Fruit fly (Drosophila melanogaster) whole organism, embryonic: ENCODE data around the gene MED15.

ENCODE experiments used
- Abd-B ChIP-seq: fragments of 200-800 bp; sonication (Bioruptor generic); optimal IDR thresholded peaks from 2 replicates; lab custom pipeline; 2018; ENCODE audit warnings: missing biosample characterization, mild to moderate bottlenecking, missing genetic modification characterization, moderate library complexity
- Ada2b ChIP-seq: fragments of 200-800 bp; sonication (Bioruptor generic); IDR thresholded peaks from 2 replicates; pipeline ENCODE4 v1.3.6; 2022; ENCODE audit warnings: missing biosample characterization, missing genetic modification characterization
- CG10543 ChIP-seq: fragments of 200-800 bp; sonication (Bioruptor generic); optimal IDR thresholded peaks from 3 replicates; lab custom pipeline; 2017; ENCODE audit warnings: missing biosample characterization, mild to moderate bottlenecking, missing genetic modification characterization, moderate library complexity
- CG10959 ChIP-seq: fragments of 200-800 bp; sonication (Bioruptor generic); IDR thresholded peaks from 2 replicates; pipeline ENCODE4 v1.3.6; 2022; ENCODE audit warnings: missing biosample characterization, missing genetic modification characterization
- CG13123 ChIP-seq: fragments of 200-800 bp; sonication (Bioruptor generic); optimal IDR thresholded peaks from 2 replicates; lab custom pipeline; 2016; ENCODE audit warnings: missing biosample characterization, missing genetic modification characterization
- CG13624 ChIP-seq: fragments of 200-800 bp; sonication (Bioruptor generic); optimal IDR thresholded peaks from 2 replicates; lab custom pipeline; 2016; ENCODE audit warnings: missing biosample characterization, missing genetic modification characterization
- CG14667 ChIP-seq: fragments of 200-800 bp; sonication (Bioruptor generic); IDR thresholded peaks from 2 replicates; pipeline ENCODE4 v1.3.6; 2022; ENCODE audit warnings: missing biosample characterization, missing genetic modification characterization
- CG15514 ChIP-seq: fragments of 200-800 bp; sonication (Bioruptor generic); optimal IDR thresholded peaks from 3 replicates; lab custom pipeline; 2017; ENCODE audit warnings: missing biosample characterization, missing genetic modification characterization, mild to moderate bottlenecking, moderate library complexity, missing genetic modification reagents
- CG16779 ChIP-seq: fragments of 200-800 bp; sonication (Bioruptor generic); IDR thresholded peaks from 2 replicates; pipeline ENCODE4 v1.3.6; 2022; ENCODE audit warnings: missing biosample characterization, missing genetic modification characterization
- CG1792 ChIP-seq: fragments of 200-800 bp; sonication (Bioruptor generic); optimal IDR thresholded peaks from 2 replicates; lab custom pipeline; 2016; ENCODE audit warnings: missing biosample characterization, missing genetic modification characterization
- CG18619 ChIP-seq: fragments of 200-800 bp; sonication (Bioruptor generic); optimal IDR thresholded peaks from 3 replicates; lab custom pipeline; 2017; ENCODE audit warnings: missing biosample characterization, mild to moderate bottlenecking, missing genetic modification characterization
- CG31365 ChIP-seq: fragments of 200-800 bp; sonication (Bioruptor generic); optimal IDR thresholded peaks from 2 replicates; lab custom pipeline; 2018; ENCODE audit warnings: missing biosample characterization, mild to moderate bottlenecking, missing genetic modification characterization
- CG32532 ChIP-seq: fragments of 200-800 bp; sonication (Bioruptor generic); IDR thresholded peaks from 2 replicates; pipeline ENCODE4 v1.3.6; 2022; ENCODE audit warnings: missing biosample characterization, missing genetic modification characterization
- CG4820 ChIP-seq: fragments of 200-800 bp; sonication (Bioruptor generic); optimal IDR thresholded peaks from 3 replicates; lab custom pipeline; 2016; ENCODE audit warnings: missing biosample characterization, missing genetic modification characterization
- CG6175 ChIP-seq: fragments of 200-800 bp; sonication (Bioruptor generic); IDR thresholded peaks from 3 replicates; pipeline ENCODE4 v1.3.6; 2022; ENCODE audit warnings: missing biosample characterization, missing genetic modification characterization
- CG8388 ChIP-seq: fragments of 200-800 bp; sonication (Bioruptor generic); optimal IDR thresholded peaks from 2 replicates; lab custom pipeline; 2019; ENCODE audit warnings: missing biosample characterization, mild to moderate bottlenecking, missing genetic modification characterization, moderate library complexity
- CrebB ChIP-seq: fragments of 200-800 bp; sonication (Bioruptor generic); optimal IDR thresholded peaks from 3 replicates; lab custom pipeline; 2018; ENCODE audit warnings: missing biosample characterization, mild to moderate bottlenecking, missing genetic modification characterization
- D19B ChIP-seq: fragments of 200-800 bp; sonication (Bioruptor generic); optimal IDR thresholded peaks from 2 replicates; lab custom pipeline; 2017; ENCODE audit warnings: missing biosample characterization, mild to moderate bottlenecking, missing genetic modification characterization
- Dad ChIP-seq: fragments of 200-800 bp; sonication (Bioruptor generic); optimal IDR thresholded peaks from 3 replicates; lab custom pipeline; 2016; ENCODE audit warnings: missing biosample characterization, missing genetic modification characterization
- Dfd ChIP-seq, 2 experiments: fragments of >200 bp; optimal IDR thresholded peaks; 2 replicates each; lab custom pipeline; 2017; ENCODE audit warnings: missing biosample characterization in 2 of 2, missing genetic modification characterization in 2 of 2
- Doc2 ChIP-seq: fragments of 200-800 bp; sonication (Bioruptor generic); IDR thresholded peaks from 2 replicates; pipeline ENCODE4 v1.3.6; 2022; ENCODE audit warnings: missing biosample characterization, missing genetic modification characterization
- ERR ChIP-seq: fragments of 200-800 bp; sonication (Bioruptor generic); optimal IDR thresholded peaks from 2 replicates; lab custom pipeline; 2016; ENCODE audit warnings: missing biosample characterization, missing genetic modification characterization
- Elba2 ChIP-seq: fragments of 200-800 bp; sonication (Bioruptor generic); optimal IDR thresholded peaks from 3 replicates; lab custom pipeline; 2016; ENCODE audit warnings: missing biosample characterization, missing genetic modification characterization
- Hr3 ChIP-seq: fragments of 200-800 bp; sonication (Bioruptor generic); optimal IDR thresholded peaks from 3 replicates; lab custom pipeline; 2016; ENCODE audit warnings: missing biosample characterization, missing genetic modification characterization
- Hr78 ChIP-seq, 2 experiments: fragments of 200-800 bp in 1 of 2; fragments of >200 bp in 1 of 2; sonication (Bioruptor generic) in 1 of 2; optimal IDR thresholded peaks; 2 replicates each; lab custom pipeline; 2017 to 2019; ENCODE audit warnings: missing biosample characterization in 2 of 2, missing genetic modification characterization in 2 of 2, mild to moderate bottlenecking in 1 of 2, moderate library complexity in 1 of 2
- Hsf ChIP-seq: fragments of 200-800 bp; sonication (Bioruptor generic); optimal IDR thresholded peaks from 3 replicates; lab custom pipeline; 2016; ENCODE audit warnings: missing biosample characterization, missing genetic modification characterization
- NFAT ChIP-seq: fragments of 200-800 bp; sonication (Bioruptor generic); IDR thresholded peaks from 2 replicates; pipeline ENCODE4 v1.3.6; 2022; ENCODE audit warnings: missing biosample characterization, missing genetic modification characterization
- NfI ChIP-seq: fragments of 200-800 bp; sonication (Bioruptor generic); optimal IDR thresholded peaks from 3 replicates; lab custom pipeline; 2018; ENCODE audit warnings: missing biosample characterization, mild to moderate bottlenecking, missing genetic modification characterization, moderate library complexity
- Poxn ChIP-seq: fragments of 200-800 bp; sonication (Bioruptor generic); IDR thresholded peaks from 2 replicates; pipeline ENCODE4 v1.3.6; 2022; ENCODE audit warnings: missing biosample characterization, missing genetic modification characterization
- Side ChIP-seq: fragments of 200-800 bp; sonication (Bioruptor generic); optimal IDR thresholded peaks from 2 replicates; lab custom pipeline; 2016; ENCODE audit warnings: missing biosample characterization, missing genetic modification characterization
- Spps ChIP-seq: fragments of 200-800 bp; sonication (Bioruptor generic); optimal IDR thresholded peaks from 2 replicates; lab custom pipeline; 2018; ENCODE audit warnings: missing biosample characterization, mild to moderate bottlenecking, missing genetic modification characterization
- ato ChIP-seq: fragments of 200-800 bp; sonication (Bioruptor generic); IDR thresholded peaks from 2 replicates; pipeline ENCODE4 v1.3.6; 2022; ENCODE audit warnings: missing biosample characterization, missing genetic modification characterization; ENCODE audit not compliant: partially characterized antibody
- ci ChIP-seq: fragments of 200-800 bp; sonication (Bioruptor generic); IDR thresholded peaks from 3 replicates; pipeline ENCODE4 v1.3.6; 2022; ENCODE audit warnings: missing biosample characterization, missing genetic modification characterization
- exex ChIP-seq: fragments of 200-800 bp; sonication (Bioruptor generic); optimal IDR thresholded peaks from 4 replicates; lab custom pipeline; 2018; ENCODE audit warnings: missing biosample characterization, mild to moderate bottlenecking, missing genetic modification characterization, moderate library complexity
- gsb ChIP-seq: fragments of 200-800 bp; sonication (Bioruptor generic); IDR thresholded peaks from 2 replicates; pipeline ENCODE4 v1.3.6; 2022; ENCODE audit warnings: missing biosample characterization, missing genetic modification characterization
- jumu ChIP-seq: fragments of 200-800 bp; sonication (Bioruptor generic); optimal IDR thresholded peaks from 3 replicates; lab custom pipeline; 2016; ENCODE audit warnings: missing biosample characterization, missing genetic modification characterization
- lab ChIP-seq: fragments of 200-800 bp; sonication (Bioruptor generic); optimal IDR thresholded peaks from 3 replicates; lab custom pipeline; 2017; ENCODE audit warnings: missing biosample characterization, missing genetic modification characterization, mild to moderate bottlenecking, moderate library complexity, missing genetic modification reagents
- mirr ChIP-seq: fragments of 200-800 bp; sonication (Bioruptor generic); optimal IDR thresholded peaks from 3 replicates; lab custom pipeline; 2018; ENCODE audit warnings: missing biosample characterization, mild to moderate bottlenecking, missing genetic modification characterization
- salm ChIP-seq: fragments of 200-800 bp; sonication (Bioruptor generic); optimal IDR thresholded peaks from 2 replicates; lab custom pipeline; 2018; ENCODE audit warnings: missing biosample characterization, mild to moderate bottlenecking, missing genetic modification characterization
- sens-2 ChIP-seq: fragments of 200-800 bp; sonication (Bioruptor generic); IDR thresholded peaks from 2 replicates; pipeline ENCODE4 v1.3.6; 2022; ENCODE audit warnings: missing biosample characterization, missing genetic modification characterization
- stc ChIP-seq: fragments of 200-800 bp; sonication (Bioruptor generic); IDR thresholded peaks from 2 replicates; pipeline ENCODE4 v1.3.6; 2022; ENCODE audit warnings: missing biosample characterization, missing genetic modification characterization
- stwl ChIP-seq: fragments of 200-800 bp; sonication (Bioruptor generic); optimal IDR thresholded peaks from 3 replicates; lab custom pipeline; 2018; ENCODE audit warnings: missing biosample characterization, mild to moderate bottlenecking, missing genetic modification characterization, moderate library complexity
- tgo ChIP-seq: fragments of 200-800 bp; sonication (Bioruptor generic); IDR thresholded peaks from 3 replicates; pipeline ENCODE4 v1.3.6; 2022; ENCODE audit warnings: missing biosample characterization, missing genetic modification characterization
- usp ChIP-seq: fragments of >200 bp; optimal IDR thresholded peaks from 2 replicates; lab custom pipeline; 2017; ENCODE audit warnings: missing biosample characterization, missing genetic modification characterization
- z ChIP-seq: fragments of 200-800 bp; sonication (Bioruptor generic); IDR thresholded peaks from 3 replicates; pipeline ENCODE4 v1.3.6; 2022; ENCODE audit warnings: missing biosample characterization, missing genetic modification characterization
- zf30C ChIP-seq: fragments of 200-800 bp; sonication (Bioruptor generic); optimal IDR thresholded peaks from 3 replicates; lab custom pipeline; 2018; ENCODE audit warnings: missing biosample characterization, mild to moderate bottlenecking, missing genetic modification characterization

The MED15 gene

DNA sequence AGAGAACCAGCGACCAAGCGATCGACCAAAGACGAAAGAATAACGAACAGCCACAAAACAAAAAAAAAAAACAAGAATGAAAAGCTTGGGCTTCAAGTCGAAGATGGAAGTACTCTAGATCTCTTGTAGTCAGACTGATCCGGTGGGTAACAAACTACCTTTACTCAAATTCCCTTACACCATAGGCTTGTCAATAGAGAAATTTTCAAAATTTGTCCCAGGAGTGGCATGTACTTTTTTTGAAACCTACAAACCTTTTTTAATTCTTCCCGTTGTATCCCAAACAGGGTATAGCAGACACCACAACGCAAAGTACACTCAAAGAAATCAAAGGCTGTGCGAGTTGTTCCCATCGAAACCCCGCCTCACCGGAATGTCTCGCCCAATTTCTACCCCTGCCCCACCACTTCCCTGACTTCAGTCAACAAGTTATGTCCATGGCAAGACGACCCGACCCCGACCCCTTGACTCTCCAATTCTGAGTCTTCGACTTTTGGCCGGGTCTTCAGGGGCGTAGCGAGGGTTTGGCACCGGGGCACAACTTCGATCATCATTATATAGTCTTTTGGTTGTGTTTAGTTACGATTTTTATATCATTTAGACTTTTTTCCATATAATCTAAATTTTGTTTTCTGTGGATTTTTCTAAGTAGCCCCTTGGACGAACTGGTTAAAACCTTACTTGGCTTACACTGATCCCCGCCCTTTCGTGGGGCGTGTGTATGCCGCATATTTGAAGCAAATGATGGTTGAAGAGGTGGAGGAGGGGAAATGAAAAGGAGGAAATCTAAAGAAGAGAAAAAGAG is 42.9 kb upstream of the MED15 start (continued):
- peak; percentile 14 for TF ChIP-seq Hr3 (GFP tag; lab: Kevin White, UChicago)

DNA sequence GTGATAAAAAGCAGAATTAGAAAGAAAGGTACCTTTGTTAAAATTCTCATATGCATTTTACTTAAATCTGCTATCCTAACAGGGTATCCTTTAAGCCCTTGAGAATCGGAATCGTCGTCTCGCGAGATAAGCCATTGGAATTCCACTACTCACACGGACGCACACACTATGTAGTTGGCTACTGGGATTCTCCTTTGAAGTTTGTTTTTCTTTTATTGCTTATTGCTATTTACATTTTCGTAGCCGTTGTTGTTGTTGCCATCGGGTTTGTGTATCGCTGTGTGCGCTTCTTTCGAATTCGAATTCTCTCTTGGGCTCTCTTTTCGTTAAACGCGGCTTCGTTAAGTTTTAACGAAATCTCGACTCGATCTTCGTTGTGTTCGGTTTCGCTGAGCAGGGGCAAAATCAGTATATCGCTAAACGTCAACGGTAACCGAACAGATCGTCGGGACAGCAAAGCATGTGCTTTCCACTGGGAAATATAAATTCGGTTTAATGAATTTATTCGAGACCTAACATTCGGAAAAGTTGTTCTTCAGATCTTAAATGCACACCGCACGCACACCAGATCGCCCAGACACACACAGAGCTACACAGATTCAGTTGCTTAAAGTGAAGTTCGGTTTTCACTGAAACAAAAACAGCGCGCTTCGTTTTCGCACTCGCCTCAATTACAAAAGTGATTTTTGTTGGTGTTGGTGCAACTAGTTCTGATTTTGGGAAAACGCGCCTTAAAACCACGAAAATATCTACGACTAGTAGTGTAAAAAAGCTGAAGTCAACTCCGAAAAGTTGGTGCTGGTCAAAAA is 41.8 kb upstream of the MED15 start, which contains the start of gene ex:
ex (plus strand) TSS at position 408 of the 809 bp plus-strand sequence.
- TF ChIP-seq exex (tag; lab: Kevin White, UChicago) (peak; percentile 14), Doc2 (GFP tag; lab: Robert Waterston, UW) (no peak), Poxn (GFP tag; lab: Robert Waterston, UW) (no peak), sens-2 (GFP tag; lab: Robert Waterston, UW) (no peak), CrebB (tag; lab: Kevin White, UChicago) (peak; percentile 90), Spps (tag; lab: Kevin White, UChicago) (peak; percentile 9), CG32532 (GFP tag; lab: Robert Waterston, UW) (peak; percentile 8; the same call in 1 of the 2 replicates), Hr78 (GFP tag; optimal IDR thresholded peaks at IDR 0.05; lab: Kevin White, UChicago) (no peak), lab (peak; percentile 84), NfI (GFP tag; lab: Kevin White, UChicago) (peak; percentile 35), Elba2 (GFP tag; lab: Kevin White, UChicago) (peak; percentile 34), CG10959 (no peak), Dad (GFP tag; lab: Kevin White, UChicago) (no peak), usp (no peak), CG13123 (GFP tag; lab: Kevin White, UChicago) (peak; percentile 36), CG15514 (GFP tag; lab: Kevin White, UChicago) (peak; percentile 57), stc (peak; percentile 66; the same call in 1 of the 2 replicates), CG13624 (GFP tag; lab: Kevin White, UChicago) (peak; percentile 14), CG14667 (GFP tag; lab: Robert Waterston, UW) (no peak), Side (peak; percentile 25), NFAT (GFP tag; lab: Robert Waterston, UW) (no peak), ato (GFP tag; lab: Robert Waterston, UW) (peak; percentile 48; the same call in 1 of the 2 replicates), salm (peak; percentile 35), CG1792 (GFP tag; lab: Kevin White, UChicago) (peak; percentile 69), Ada2b (GFP tag; lab: Robert Waterston, UW) (no peak), CG6175 (GFP tag; lab: Robert Waterston, UW) (no peak), stwl (no peak), Hsf (GFP tag; lab: Kevin White, UChicago) (peak; percentile 21), CG18619 (GFP tag; lab: Kevin White, UChicago) (peak; percentile 68), ERR (GFP tag; lab: Kevin White, UChicago) (peak; percentile 25), gsb (GFP tag; lab: Robert Waterston, UW) (no peak), CG4820 (GFP tag; lab: Kevin White, UChicago) (no peak), D19B (GFP tag; lab: Kevin White, UChicago) (no peak), CG8388 (GFP tag; lab: Kevin White, UChicago) (peak; percentile 18), jumu (no peak), CG31365 (tag; lab: Kevin White, UChicago) (peak; percentile 71), CG16779 (GFP tag; lab: Robert Waterston, UW) (no peak), zf30C (GFP tag; lab: Kevin White, UChicago) (peak; percentile 17), Dfd (GFP tag; optimal IDR thresholded peaks at IDR 0.05; lab: Kevin White, UChicago) (no peak), CG10543 (GFP tag; lab: Kevin White, UChicago) (peak; percentile 74), z (GFP tag; lab: Robert Waterston, UW) (0 out of 3 replicates have a peak, but pooled peaks have one; percentile 45), mirr (GFP tag; lab: Kevin White, UChicago) (peak; percentile 63), Abd-B (GFP tag; lab: Kevin White, UChicago) (no peak), ci (GFP tag; lab: Robert Waterston, UW) (peak; percentile 88), tgo (GFP tag; lab: Robert Waterston, UW) (no peak)
